Fruit fly (Drosophila melanogaster): ENCODE measurements around the gene MED14.

- TF ChIP-seq psq (optimal IDR thresholded peaks at IDR 0.05) (no peak), usp (GFP tag; optimal IDR thresholded peaks at IDR 0.05) (no peak), pan (optimal IDR thresholded peaks at IDR 0.05) (no peak), Dll (optimal IDR thresholded peaks at IDR 0.05) (no peak), CG8478 (optimal IDR thresholded peaks at IDR 0.05) (no peak)
Observed at dm6 chr3L:617926-618325, 24.9 kb downstream of the MED14 start.
